Fruit fly (Drosophila melanogaster) whole organism, prepupa: ENCODE measurements around the gene CG9577.

Experiments used
- CG10631 ChIP-seq: fragments of 200-800 bp; sonication (Bioruptor generic); optimal IDR thresholded peaks from 2 replicates; lab custom pipeline; 2016; ENCODE audit warnings: missing biosample characterization, missing genetic modification characterization
- CG31627 ChIP-seq: fragments of 200-800 bp; sonication (Bioruptor generic); optimal IDR thresholded peaks from 3 replicates; lab custom pipeline; 2016; ENCODE audit warnings: missing biosample characterization, missing genetic modification characterization
- Hr38 ChIP-seq: sonication (Bioruptor generic); optimal IDR thresholded peaks from 2 replicates; lab custom pipeline; 2016; ENCODE audit warnings: missing biosample characterization, missing genetic modification characterization
- fd59A ChIP-seq: fragments of 200-800 bp; sonication (Bioruptor generic); optimal IDR thresholded peaks from 2 replicates; lab custom pipeline; 2017; ENCODE audit warnings: missing biosample characterization, mild to moderate bottlenecking, missing genetic modification characterization, missing genetic modification reagents
- pdm3 ChIP-seq: fragments of 200-800 bp; sonication (Bioruptor generic); optimal IDR thresholded peaks from 3 replicates; lab custom pipeline; 2016; ENCODE audit warnings: missing biosample characterization, missing genetic modification characterization
- spab ChIP-seq: fragments of 200-800 bp; sonication (Bioruptor generic); optimal IDR thresholded peaks from 2 replicates; lab custom pipeline; 2017; ENCODE audit warnings: missing biosample characterization, mild to moderate bottlenecking, missing genetic modification characterization, missing genetic modification reagents

DNA sequence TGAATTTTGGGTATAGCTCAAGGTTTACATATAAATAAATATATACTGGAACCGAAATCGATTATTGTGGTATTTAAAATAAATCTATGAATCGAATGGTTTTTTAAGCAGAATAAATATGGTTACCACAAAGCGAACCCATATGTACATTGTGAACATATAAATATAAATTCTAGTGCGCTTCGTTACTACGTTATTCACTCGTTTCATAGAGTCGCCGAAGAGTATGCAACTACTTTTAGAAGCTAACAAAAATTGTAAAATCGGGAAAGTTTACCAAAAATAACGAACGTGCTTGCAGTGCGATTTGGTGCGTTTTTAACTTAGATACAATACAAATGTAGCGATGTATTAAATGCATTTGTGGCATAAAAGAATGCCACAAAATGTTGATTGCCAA, 10.5 kb upstream of the CG9577 start:
- TF ChIP-seq Hr38, result no peak
- TF ChIP-seq CG10631, result no peak
- TF ChIP-seq CG31627 (GFP tag; lab: Kevin White, UChicago), result no peak
- TF ChIP-seq fd59A (GFP tag; lab: Kevin White, UChicago), result no peak
- TF ChIP-seq pdm3, result no peak
- TF ChIP-seq spab (GFP tag; lab: Kevin White, UChicago), result no peak
